Worm (Caenorhabditis elegans): Measurements from ENCODE around the gene lgc-52.

The lgc-52 gene

ce11 chrIV:15235856-15236255 is at the start of gene lgc-52:
Gene lgc-52 (plus strand): TSS chrIV:15236123.
- no peak for TF ChIP-seq him-1 (tag; optimal IDR thresholded peaks at IDR 0.05)
- TF ChIP-seq dao-5 (tag; optimal IDR thresholded peaks at IDR 0.05) = no peak
- no peak for TF ChIP-seq W03F9.2 (tag; optimal IDR thresholded peaks at IDR 0.05)

ce11 chrIV:15187517-15188181 is 48.3 kb upstream of the lgc-52 start:
- TF ChIP-seq W03F9.2 (tag; optimal IDR thresholded peaks at IDR 0.05) (no peak), him-1 (tag; optimal IDR thresholded peaks at IDR 0.05) (no peak), dao-5 (tag; optimal IDR thresholded peaks at IDR 0.05) (no peak)

ce11 chrIV:15202923-15203322 is 33.0 kb upstream of the lgc-52 start, which contains the start of gene sra-30:
Gene sra-30 (minus strand): TSS chrIV:15203023.
- TF ChIP-seq W03F9.2 (tag; optimal IDR thresholded peaks at IDR 0.05) = no peak
- TF ChIP-seq dao-5 (tag; optimal IDR thresholded peaks at IDR 0.05) = no peak
- TF ChIP-seq him-1 (tag; optimal IDR thresholded peaks at IDR 0.05) = no peak

- TF ChIP-seq W03F9.2 (tag; optimal IDR thresholded peaks at IDR 0.05) (no peak), him-1 (tag; optimal IDR thresholded peaks at IDR 0.05) (no peak), dao-5 (tag; optimal IDR thresholded peaks at IDR 0.05) (no peak)
Measured at ce11 chrIV:15206649-15207048, 29.3 kb upstream of the lgc-52 start.

- TF ChIP-seq W03F9.2 (tag; optimal IDR thresholded peaks at IDR 0.05) (no peak), him-1 (tag; optimal IDR thresholded peaks at IDR 0.05) (no peak), dao-5 (tag; optimal IDR thresholded peaks at IDR 0.05) (no peak)
Measured at ce11 chrIV:15210482-15210881, 25.4 kb upstream of the lgc-52 start.

ce11 chrIV:15214694-15215093 is 21.2 kb upstream of the lgc-52 start:
- TF ChIP-seq dao-5 (tag; optimal IDR thresholded peaks at IDR 0.05) (no peak), him-1 (tag; optimal IDR thresholded peaks at IDR 0.05) (no peak), W03F9.2 (tag; optimal IDR thresholded peaks at IDR 0.05) (no peak)

ce11 chrIV:15215470-15215869 is 20.5 kb upstream of the lgc-52 start, which contains the start of gene Y40H7A.10:
Gene Y40H7A.10 (minus strand): TSS chrIV:15215597.
- TF ChIP-seq W03F9.2 (tag; optimal IDR thresholded peaks at IDR 0.05) (no peak), dao-5 (tag; optimal IDR thresholded peaks at IDR 0.05) (no peak), him-1 (tag; optimal IDR thresholded peaks at IDR 0.05) (no peak)

ce11 chrIV:15220253-15220652 is 15.7 kb upstream of the lgc-52 start, which contains the start of gene Y40H7A.11:
Gene Y40H7A.11 (minus strand): TSS chrIV:15220353.
- TF ChIP-seq him-1 (tag; optimal IDR thresholded peaks at IDR 0.05) = no peak
- TF ChIP-seq W03F9.2 (tag; optimal IDR thresholded peaks at IDR 0.05) = no peak
- TF ChIP-seq dao-5 (tag; optimal IDR thresholded peaks at IDR 0.05) = no peak

ce11 chrIV:15234272-15234671 is 1.7 kb upstream of the lgc-52 start:
- TF ChIP-seq him-1 (tag; optimal IDR thresholded peaks at IDR 0.05) (no peak), dao-5 (tag; optimal IDR thresholded peaks at IDR 0.05) (no peak)

- TF ChIP-seq him-1 (tag; optimal IDR thresholded peaks at IDR 0.05) = no peak
- peak; percentile 43 for TF ChIP-seq W03F9.2 (tag; optimal IDR thresholded peaks at IDR 0.05)
- TF ChIP-seq dao-5 (tag; optimal IDR thresholded peaks at IDR 0.05) = no peak
Measured at ce11 chrIV:15234943-15235605, 849 bp upstream of the lgc-52 start, which contains the start of gene pkd-2. Gene pkd-2 (minus strand): TSS chrIV:15234993.

ce11 chrIV:15245655-15246054 is 9.7 kb downstream of the lgc-52 start, which contains the start of gene Y73F8A.36:
Gene Y73F8A.36 (plus strand): TSS chrIV:15245955.
- TF ChIP-seq dao-5 (tag; optimal IDR thresholded peaks at IDR 0.05) (no peak), W03F9.2 (tag; optimal IDR thresholded peaks at IDR 0.05) (no peak), him-1 (tag; optimal IDR thresholded peaks at IDR 0.05) (no peak)

ce11 chrIV:15251075-15251474 is 15.2 kb downstream of the lgc-52 start:
- no peak for TF ChIP-seq dao-5 (tag; optimal IDR thresholded peaks at IDR 0.05)
- TF ChIP-seq W03F9.2 (tag; optimal IDR thresholded peaks at IDR 0.05) = no peak
- no peak for TF ChIP-seq him-1 (tag; optimal IDR thresholded peaks at IDR 0.05)

- no peak for TF ChIP-seq him-1 (tag; optimal IDR thresholded peaks at IDR 0.05)
- TF ChIP-seq W03F9.2 (tag; optimal IDR thresholded peaks at IDR 0.05) = no peak
- no peak for TF ChIP-seq dao-5 (tag; optimal IDR thresholded peaks at IDR 0.05)
Measured at ce11 chrIV:15252157-15252556, 16.2 kb downstream of the lgc-52 start, which contains the start of gene srj-42. Gene srj-42 (minus strand): TSS chrIV:15252257.

- TF ChIP-seq him-1 (tag; optimal IDR thresholded peaks at IDR 0.05) (no peak), dao-5 (tag; optimal IDR thresholded peaks at IDR 0.05) (no peak), W03F9.2 (tag; optimal IDR thresholded peaks at IDR 0.05) (no peak)
Measured at ce11 chrIV:15259548-15259947, 23.6 kb downstream of the lgc-52 start, which contains the start of gene Y73F8A.5. Gene Y73F8A.5 (plus strand): TSS chrIV:15259868.

Data from whole organism, L4/young adult.